Worm (Caenorhabditis elegans) whole organism, L1 larva: ENCODE results near the gene hrpa-2.

Source experiments
- C34B4.2 ChIP-seq: sonication (generic microtip); optimal IDR thresholded peaks from 2 replicates; lab custom pipeline; 2017; ENCODE audit warnings: mild to moderate bottlenecking, missing genetic modification characterization, missing compliant biosample characterization
- F16B12.6 ChIP-seq: fragments of 150-350 bp; optimal IDR thresholded peaks from 2 replicates; lab custom pipeline; 2014; ENCODE audit warnings: missing biosample characterization, missing genetic modification characterization
- aly-2 ChIP-seq: fragments of 150-350 bp; optimal IDR thresholded peaks from 2 replicates; lab custom pipeline; 2014; ENCODE audit warnings: missing biosample characterization, missing genetic modification characterization
- dsc-1 ChIP-seq: sonication (generic microtip); optimal IDR thresholded peaks from 2 replicates; lab custom pipeline; 2016; ENCODE audit warnings: mild to moderate bottlenecking, missing genetic modification characterization, missing compliant biosample characterization
- elt-2 ChIP-seq: sonication (generic microtip); optimal IDR thresholded peaks from 2 replicates; lab custom pipeline; 2016; ENCODE audit warnings: missing genetic modification characterization, mild to moderate bottlenecking, inconsistent platforms, missing compliant biosample characterization, missing genetic modification reagents
- ets-5 ChIP-seq: fragments of 200-800 bp; sonication (Bioruptor generic); IDR thresholded peaks from 2 replicates; pipeline ENCODE4 v1.3.6; 2022; ENCODE audit warnings: missing genetic modification characterization, missing compliant biosample characterization
- fkh-4 ChIP-seq: sonication (generic microtip); optimal IDR thresholded peaks from 2 replicates; lab custom pipeline; 2016; ENCODE audit warnings: missing compliant biosample characterization, missing genetic modification characterization, borderline replicate concordance
- fkh-8 ChIP-seq: sonication (generic microtip); optimal IDR thresholded peaks from 2 replicates; lab custom pipeline; 2016; ENCODE audit warnings: mild to moderate bottlenecking, missing genetic modification characterization, missing compliant biosample characterization
- fos-1 ChIP-seq: fragments of 150-350 bp; optimal IDR thresholded peaks from 2 replicates; lab custom pipeline; 2014; ENCODE audit warnings: missing biosample characterization, missing genetic modification characterization
- grh-1 ChIP-seq: fragments of 200-800 bp; sonication (Bioruptor generic); IDR thresholded peaks from 2 replicates; pipeline ENCODE4 v1.3.6; 2022; ENCODE audit warnings: missing genetic modification reagents, missing genetic modification characterization, missing compliant biosample characterization
- irx-1 ChIP-seq: sonication (generic microtip); optimal IDR thresholded peaks from 2 replicates; lab custom pipeline; 2016; ENCODE audit warnings: missing genetic modification characterization, missing compliant biosample characterization
- lin-13 ChIP-seq: fragments of 150-350 bp; optimal IDR thresholded peaks from 2 replicates; lab custom pipeline; 2014; ENCODE audit warnings: missing biosample characterization, missing genetic modification reagents, missing genetic modification characterization
- lin-14 ChIP-seq: fragments of 200-800 bp; sonication (Bioruptor generic); optimal IDR thresholded peaks from 2 replicates; lab custom pipeline; 2018; ENCODE audit warnings: mild to moderate bottlenecking, missing genetic modification characterization, moderate library complexity, missing compliant biosample characterization
- lsy-2 ChIP-seq, 2 experiments: fragments of 150-350 bp; optimal IDR thresholded peaks; 2 replicates each; lab custom pipeline; 2014; ENCODE audit warnings: missing biosample characterization in 2 of 2, missing genetic modification characterization in 2 of 2
- mep-1 ChIP-seq: fragments of 150-350 bp; optimal IDR thresholded peaks from 2 replicates; lab custom pipeline; 2014; ENCODE audit warnings: missing biosample characterization, missing genetic modification characterization
- nhr-11 ChIP-seq: fragments of 150-350 bp; optimal IDR thresholded peaks from 2 replicates; lab custom pipeline; 2014; ENCODE audit warnings: missing biosample characterization, missing genetic modification characterization
- nhr-19 ChIP-seq: fragments of 200-800 bp; sonication (Bioruptor generic); conservative IDR thresholded peaks from 2 replicates; pipeline ENCODE4 v1.3.6; 2022; ENCODE audit warnings: missing genetic modification characterization, missing compliant biosample characterization
- nhr-237 ChIP-seq: fragments of 150-350 bp; optimal IDR thresholded peaks from 2 replicates; lab custom pipeline; 2014; ENCODE audit warnings: missing biosample characterization, missing genetic modification characterization
- nhr-76 ChIP-seq: sonication (generic microtip); optimal IDR thresholded peaks from 2 replicates; lab custom pipeline; 2017; ENCODE audit warnings: missing biosample characterization, missing genetic modification characterization
- pax-3 ChIP-seq: fragments of 200-800 bp; sonication (Bioruptor generic); optimal IDR thresholded peaks from 2 replicates; lab custom pipeline; 2018; ENCODE audit warnings: mild to moderate bottlenecking, missing genetic modification characterization, moderate library complexity, missing compliant biosample characterization
- pqm-1 ChIP-seq: sonication (generic microtip); optimal IDR thresholded peaks from 3 replicates; lab custom pipeline; 2017; ENCODE audit warnings: missing biosample characterization, missing genetic modification characterization
- rnt-1 ChIP-seq: sonication (generic microtip); optimal IDR thresholded peaks from 2 replicates; lab custom pipeline; 2016; ENCODE audit warnings: mild to moderate bottlenecking, missing genetic modification characterization, moderate library complexity, missing compliant biosample characterization
- sox-4 ChIP-seq: sonication (generic microtip); optimal IDR thresholded peaks from 2 replicates; lab custom pipeline; 2016; ENCODE audit warnings: missing genetic modification characterization, missing compliant biosample characterization
- swsn-7 ChIP-seq: sonication (generic microtip); optimal IDR thresholded peaks from 2 replicates; lab custom pipeline; 2016; ENCODE audit warnings: missing genetic modification characterization, missing compliant biosample characterization
- tbx-2 ChIP-seq: sonication (generic microtip); optimal IDR thresholded peaks from 2 replicates; lab custom pipeline; 2016; ENCODE audit warnings: missing genetic modification characterization, missing compliant biosample characterization
- tlp-1 ChIP-seq: fragments of 150-350 bp; optimal IDR thresholded peaks from 2 replicates; lab custom pipeline; 2014; ENCODE audit warnings: missing biosample characterization, missing genetic modification characterization
- zag-1 ChIP-seq: fragments of 150-350 bp; optimal IDR thresholded peaks from 2 replicates; lab custom pipeline; 2014; ENCODE audit warnings: missing biosample characterization, missing genetic modification characterization
- zip-4 ChIP-seq: fragments of 200-800 bp; sonication (Bioruptor generic); optimal IDR thresholded peaks from 2 replicates; lab custom pipeline; 2018; ENCODE audit warnings: mild to moderate bottlenecking, missing genetic modification characterization, moderate library complexity, missing compliant biosample characterization
- ztf-4 ChIP-seq: fragments of 150-350 bp; optimal IDR thresholded peaks from 2 replicates; lab custom pipeline; 2014; ENCODE audit warnings: missing biosample characterization, missing genetic modification characterization

The hrpa-2 gene

ce11 chrX:5252798-5253197 lies 36.6 kb downstream of the hrpa-2 start, which contains the start of gene nspg-14:
Gene nspg-14 (plus strand): TSS chrX:5253047.
- TF ChIP-seq elt-2 (tag; lab: Kevin White, UChicago) (peak; percentile 61), swsn-7 (no peak), sox-4 (tag; lab: Kevin White, UChicago) (no peak), lin-13 (GFP tag; lab: Kevin White, UChicago) (no peak), lin-14 (peak; percentile 10), ets-5 (GFP tag; lab: Robert Waterston, UW) (no peak)

ce11 chrX:5254894-5255293 lies 38.7 kb downstream of the hrpa-2 start, which contains the start of gene nspg-13:
Gene nspg-13 (plus strand): TSS chrX:5255194.
- no peak for TF ChIP-seq fkh-8
- TF ChIP-seq fos-1 (tag; lab: Kevin White, UChicago): no peak
- no peak for TF ChIP-seq zip-4 (GFP tag; lab: Kevin White, UChicago)

- TF ChIP-seq elt-2 (tag; lab: Kevin White, UChicago) (peak; percentile 64), aly-2 (tag; lab: Kevin White, UChicago) (no peak)
Measured at ce11 chrX:5255320-5255719, 39.2 kb downstream of the hrpa-2 start.

- TF ChIP-seq tlp-1 (tag; lab: Kevin White, UChicago) (no peak), elt-2 (tag; lab: Kevin White, UChicago) (peak; percentile 52)
Measured at ce11 chrX:5256999-5257398, 40.8 kb downstream of the hrpa-2 start, which contains the start of gene nspg-12. Gene nspg-12 (plus strand): TSS chrX:5257299.

ce11 chrX:5260389-5260788 lies 44.2 kb downstream of the hrpa-2 start:
- TF ChIP-seq irx-1 (no peak), fkh-4 (tag; lab: Kevin White, UChicago) (peak; percentile 86), dsc-1 (tag; lab: Kevin White, UChicago) (peak; percentile 97)

ce11 chrX:5262033-5262432 lies 45.9 kb downstream of the hrpa-2 start:
- TF ChIP-seq ztf-4 (no peak), nhr-237 (tag; lab: Kevin White, UChicago) (no peak), pqm-1 (tag; lab: Kevin White, UChicago) (no peak), nhr-76 (tag; lab: Kevin White, UChicago) (no peak), elt-2 (tag; lab: Kevin White, UChicago) (peak; percentile 31), tlp-1 (tag; lab: Kevin White, UChicago) (peak; percentile 6)

- no peak for TF ChIP-seq tlp-1 (tag; lab: Kevin White, UChicago)
- TF ChIP-seq dsc-1 (tag; lab: Kevin White, UChicago): peak; percentile 9
Measured at ce11 chrX:5263585-5263984, 47.4 kb downstream of the hrpa-2 start.

- no peak for TF ChIP-seq ets-5 (GFP tag; lab: Robert Waterston, UW)
- TF ChIP-seq nhr-11 (tag; lab: Kevin White, UChicago): no peak
- no peak for TF ChIP-seq tbx-2 (tag; lab: Kevin White, UChicago)
- no peak for TF ChIP-seq pax-3
- no peak for TF ChIP-seq sox-4 (tag; lab: Kevin White, UChicago)
- TF ChIP-seq mep-1: no peak
- TF ChIP-seq lsy-2 (tag; optimal IDR thresholded peaks at IDR 0.05; lab: Kevin White, UChicago): no peak
- TF ChIP-seq rnt-1 (tag; lab: Kevin White, UChicago): no peak
- no peak for TF ChIP-seq aly-2 (tag; lab: Kevin White, UChicago)
- TF ChIP-seq nhr-19 (GFP tag; lab: Robert Waterston, UW): no peak
- no peak for TF ChIP-seq grh-1 (GFP tag; lab: Robert Waterston, UW)
- no peak for TF ChIP-seq zag-1
- no peak for TF ChIP-seq F16B12.6 (tag; lab: Kevin White, UChicago)
- no peak for TF ChIP-seq C34B4.2 (tag; lab: Kevin White, UChicago)
- TF ChIP-seq, all 84 proteins: peak for 0
Measured at ce11 chrX:5264026-5264425, 47.9 kb downstream of the hrpa-2 start, which contains the start of gene Y34B4A.4. Gene Y34B4A.4 (plus strand): TSS chrX:5264326.
